Worm (Caenorhabditis elegans): ENCODE measurements around the gene lin-48.

- TF ChIP-seq nhr-76 (tag; optimal IDR thresholded peaks at IDR 0.05) (no peak), sea-2 (GFP tag; optimal IDR thresholded peaks at IDR 0.05) (no peak), nhr-77 (tag; optimal IDR thresholded peaks at IDR 0.05) (no peak)
Observed at ce11 chrIII:3773173-3773572, 27.9 kb downstream of the lin-48 start, which contains the start of gene lec-4.
